Worm (Caenorhabditis elegans) whole organism, late embryonic: ENCODE measurements around the gene ztf-31.

Experiments
- fkh-6 ChIP-seq: sonication (generic microtip); optimal IDR thresholded peaks from 2 replicates; lab custom pipeline; 2016; ENCODE audit warnings: missing genetic modification characterization, missing compliant biosample characterization
- unc-42 ChIP-seq: sonication (generic microtip); optimal IDR thresholded peaks from 2 replicates; lab custom pipeline; 2016; ENCODE audit warnings: missing genotype, missing genetic modification characterization, missing compliant biosample characterization

The ztf-31 gene

DNA sequence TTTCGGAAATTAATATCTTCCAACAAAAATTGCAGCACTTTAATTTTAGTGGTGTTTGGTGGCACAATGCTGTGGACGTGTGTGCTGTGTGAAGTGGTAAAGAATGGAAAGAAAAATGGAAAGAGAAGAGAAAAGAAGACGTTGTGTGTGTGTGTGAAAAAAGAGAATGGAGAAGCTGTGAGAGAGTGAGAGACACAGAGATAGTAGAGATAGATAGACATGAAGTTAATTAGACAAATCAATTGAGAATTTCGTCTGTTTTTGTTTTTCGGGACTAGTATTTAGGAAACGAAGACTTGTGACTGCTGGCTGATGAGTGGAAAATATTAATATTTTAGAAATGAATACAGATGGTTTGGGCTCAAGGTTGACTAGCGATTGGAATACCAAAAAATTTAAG, 50.1 kb downstream of the ztf-31 start:
- TF ChIP-seq fkh-6 (tag; lab: Kevin White, UChicago) (no peak), unc-42 (tag; lab: Kevin White, UChicago) (peak; percentile 48)
